Fruit fly (Drosophila melanogaster) whole organism, pupa: ENCODE results near the gene qless.
A peak's percentile ranks its signal among the peaks of the same experiment; 100 is the strongest.

Experiments used
- CG10348 ChIP-seq: fragments of 200-800 bp; sonication (Bioruptor generic); IDR thresholded peaks from 2 replicates; pipeline ENCODE4 v1.3.6; 2022; ENCODE audit warnings: missing biosample characterization, missing genetic modification characterization
- CG13204 ChIP-seq: fragments of 200-800 bp; sonication (Bioruptor generic); optimal IDR thresholded peaks from 2 replicates; lab custom pipeline; 2018; ENCODE audit warnings: missing biosample characterization, mild to moderate bottlenecking, missing genetic modification characterization, moderate library complexity
- CG14655 ChIP-seq: fragments of 200-800 bp; sonication (Bioruptor generic); optimal IDR thresholded peaks from 3 replicates; lab custom pipeline; 2017; ENCODE audit warnings: mild to moderate bottlenecking, missing biosample characterization, missing genetic modification reagents, missing genetic modification characterization
- CG15710 ChIP-seq: fragments of 200-800 bp; sonication (Bioruptor generic); optimal IDR thresholded peaks from 2 replicates; lab custom pipeline; 2018; ENCODE audit warnings: missing biosample characterization, mild to moderate bottlenecking, missing genetic modification characterization, moderate library complexity
- CG17806 ChIP-seq: fragments of 200-800 bp; sonication (Bioruptor generic); optimal IDR thresholded peaks from 2 replicates; lab custom pipeline; 2018; ENCODE audit warnings: missing biosample characterization, mild to moderate bottlenecking, missing genetic modification characterization, moderate library complexity
- CG32121 ChIP-seq: fragments of 200-800 bp; sonication (Bioruptor generic); IDR thresholded peaks from 2 replicates; pipeline ENCODE4 v1.3.6; 2022; ENCODE audit warnings: missing biosample characterization, missing genetic modification characterization
- CG34367 ChIP-seq: fragments of 200-800 bp; sonication (Bioruptor generic); optimal IDR thresholded peaks from 2 replicates; lab custom pipeline; 2018; ENCODE audit warnings: missing biosample characterization, mild to moderate bottlenecking, missing genetic modification characterization
- CG4496 ChIP-seq: fragments of 200-800 bp; sonication (Bioruptor generic); IDR thresholded peaks from 3 replicates; pipeline ENCODE4 v1.3.6; 2022; ENCODE audit warnings: missing biosample characterization, missing genetic modification characterization
- CG8159 ChIP-seq: fragments of 200-800 bp; sonication (Bioruptor generic); optimal IDR thresholded peaks from 3 replicates; lab custom pipeline; 2018; ENCODE audit warnings: missing biosample characterization, mild to moderate bottlenecking, missing genetic modification characterization, moderate library complexity
- CG8301 ChIP-seq: fragments of 200-800 bp; sonication (Bioruptor generic); optimal IDR thresholded peaks from 2 replicates; lab custom pipeline; 2018; ENCODE audit warnings: missing biosample characterization, mild to moderate bottlenecking, missing genetic modification characterization
- CG9948 ChIP-seq: fragments of 200-800 bp; sonication (Bioruptor generic); optimal IDR thresholded peaks from 2 replicates; lab custom pipeline; 2018; ENCODE audit warnings: missing biosample characterization, mild to moderate bottlenecking, missing genetic modification characterization, moderate library complexity
- D1 ChIP-seq: fragments of 200-800 bp; sonication (Bioruptor generic); optimal IDR thresholded peaks from 2 replicates; lab custom pipeline; 2018; ENCODE audit warnings: missing biosample characterization, mild to moderate bottlenecking, missing genetic modification characterization, moderate library complexity
- EcR ChIP-seq: fragments of 200-800 bp; sonication (Bioruptor generic); optimal IDR thresholded peaks from 3 replicates; lab custom pipeline; 2019; ENCODE audit warnings: missing biosample characterization, missing genetic modification characterization, mild to moderate bottlenecking, moderate library complexity, missing genetic modification reagents
- Ets98B ChIP-seq: fragments of 200-800 bp; sonication (Bioruptor generic); IDR thresholded peaks from 2 replicates; pipeline ENCODE4 v1.3.6; 2022; ENCODE audit warnings: missing biosample characterization, missing genetic modification characterization
- Pif1A ChIP-seq: fragments of 200-800 bp; sonication (Bioruptor generic); optimal IDR thresholded peaks from 3 replicates; lab custom pipeline; 2016; ENCODE audit warnings: missing biosample characterization, missing genetic modification characterization
- Pif1B ChIP-seq: fragments of 200-800 bp; sonication (Bioruptor generic); optimal IDR thresholded peaks from 3 replicates; lab custom pipeline; 2016; ENCODE audit warnings: missing biosample characterization, missing genetic modification characterization
- Snoo ChIP-seq: fragments of 200-800 bp; sonication (Bioruptor generic); optimal IDR thresholded peaks from 3 replicates; lab custom pipeline; 2017; ENCODE audit warnings: missing biosample characterization, mild to moderate bottlenecking, missing genetic modification characterization, inconsistent platforms
- gl ChIP-seq: fragments of 200-800 bp; sonication (Bioruptor generic); optimal IDR thresholded peaks from 2 replicates; lab custom pipeline; 2018; ENCODE audit warnings: missing biosample characterization, mild to moderate bottlenecking, missing genetic modification characterization
- rn ChIP-seq: fragments of 200-800 bp; sonication (Bioruptor generic); IDR thresholded peaks from 2 replicates; pipeline ENCODE4 v1.3.6; 2022; ENCODE audit warnings: missing biosample characterization, missing genetic modification characterization

qless gene

dm6 chr3R:31218997-31219992, 33.1 kb downstream of the qless start, which contains the start of gene ATPsynC:
ATPsynC (minus strand) TSS chr3R:31219630.
- peak; percentile 11 for TF ChIP-seq CG8159 (tag; lab: Kevin White, UChicago)
- TF ChIP-seq Snoo, result peak; percentile 28
- TF ChIP-seq rn (GFP tag; lab: Robert Waterston, UW), result no peak
- TF ChIP-seq CG17806 (tag; lab: Kevin White, UChicago), result peak; percentile 10
- no peak for TF ChIP-seq CG13204 (GFP tag; lab: Kevin White, UChicago)
- TF ChIP-seq EcR (GFP tag; lab: Kevin White, UChicago), result peak; percentile 60

dm6 chr3R:31218214-31218876, 34.1 kb downstream of the qless start:
- no peak for TF ChIP-seq CG17806 (tag; lab: Kevin White, UChicago)
- peak; percentile 85 for TF ChIP-seq EcR (GFP tag; lab: Kevin White, UChicago)

dm6 chr3R:31215830-31216229, 36.6 kb downstream of the qless start, which contains the start of gene CG15561:
CG15561 (minus strand) TSS chr3R:31215942.
- TF ChIP-seq CG13204 (GFP tag; lab: Kevin White, UChicago), result no peak

- TF ChIP-seq D1 (no peak), CG14655 (GFP tag; lab: Kevin White, UChicago) (no peak), CG8159 (tag; lab: Kevin White, UChicago) (no peak), gl (tag; lab: Kevin White, UChicago) (no peak), CG4496 (no peak), Snoo (no peak), CG9948 (tag; lab: Kevin White, UChicago) (no peak), CG17806 (tag; lab: Kevin White, UChicago) (no peak), Pif1A (GFP tag; lab: Kevin White, UChicago) (no peak), CG8301 (no peak), CG34367 (tag; lab: Kevin White, UChicago) (no peak), CG15710 (tag; lab: Kevin White, UChicago) (no peak), CG32121 (no peak), Pif1B (GFP tag; lab: Kevin White, UChicago) (no peak), CG10348 (GFP tag; lab: Robert Waterston, UW) (no peak), Ets98B (no peak), CG13204 (GFP tag; lab: Kevin White, UChicago) (no peak)
These were observed 39.2 kb downstream of the qless start, which contains the start of the genes Zwilch and CG1542 for dm6 chr3R:31213227-31213626. Zwilch (minus strand) TSS chr3R:31213376. CG1542 (plus strand) TSS chr3R:31213458.

- no peak for TF ChIP-seq CG8301
- no peak for TF ChIP-seq CG4496
- no peak for TF ChIP-seq CG34367 (tag; lab: Kevin White, UChicago)
- no peak for TF ChIP-seq CG15710 (tag; lab: Kevin White, UChicago)
These were observed 41.8 kb downstream of the qless start, which contains the start of gene chp for dm6 chr3R:31210630-31211029. chp (minus strand) TSS chr3R:31210730.

dm6 chr3R:31197142-31197994, 55.0 kb downstream of the qless start:
- TF ChIP-seq CG32121 (no peak), CG8301 (no peak), Pif1A (GFP tag; lab: Kevin White, UChicago) (peak; percentile 2), Snoo (no peak), CG15710 (tag; lab: Kevin White, UChicago) (no peak), CG8159 (tag; lab: Kevin White, UChicago) (no peak), EcR (GFP tag; lab: Kevin White, UChicago) (no peak), CG14655 (GFP tag; lab: Kevin White, UChicago) (peak; percentile 9), CG4496 (0 out of 3 replicates have a peak, but pooled peaks have one; percentile 33), CG13204 (GFP tag; lab: Kevin White, UChicago) (no peak), Pif1B (GFP tag; lab: Kevin White, UChicago) (no peak)
